Worm (Caenorhabditis elegans): ENCODE data around the gene srsx-29.

DNA sequence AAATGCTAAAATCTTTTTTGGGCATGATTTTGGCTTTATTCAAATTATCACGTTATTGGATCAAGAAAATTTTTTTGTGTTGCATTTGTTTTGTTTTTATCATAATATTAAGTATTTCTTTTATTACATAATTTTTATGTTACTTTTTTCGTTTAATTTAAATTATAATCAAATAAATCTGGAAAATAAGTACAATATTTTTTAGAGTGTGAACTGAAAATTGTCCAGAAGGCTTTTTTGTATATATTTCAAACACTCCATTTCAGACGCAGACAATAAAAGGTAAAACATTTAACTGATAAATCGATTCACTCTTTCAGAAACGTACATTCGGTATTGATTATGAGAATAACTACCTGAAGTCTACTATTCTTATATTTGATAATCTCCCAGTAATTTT, 47.5 kb upstream of the srsx-29 start, which contains the start of gene C08B6.11:
- TF ChIP-seq nhr-76 (tag; optimal IDR thresholded peaks at IDR 0.05) (no peak), ztf-11 (tag; optimal IDR thresholded peaks at IDR 0.05) (no peak), blmp-1 (tag; optimal IDR thresholded peaks at IDR 0.05) (no peak), ceh-39 (tag; optimal IDR thresholded peaks at IDR 0.05) (no peak), lsy-2 (tag; optimal IDR thresholded peaks at IDR 0.05) (no peak), nhr-28 (tag; optimal IDR thresholded peaks at IDR 0.05) (no peak), nhr-12 (tag; optimal IDR thresholded peaks at IDR 0.05) (no peak), lin-13 (tag; optimal IDR thresholded peaks at IDR 0.05) (no peak), elt-3 (tag; optimal IDR thresholded peaks at IDR 0.05) (no peak), pha-4 (tag; optimal IDR thresholded peaks at IDR 0.05) (no peak)
